Worm (Caenorhabditis elegans) whole organism, mixed stage, embryonic: ENCODE measurements around the gene K02G10.5.

ENCODE experiments used
- ceh-43 ChIP-seq: fragments of 200-800 bp; sonication (Bioruptor generic); optimal IDR thresholded peaks from 2 replicates; lab custom pipeline; 2018; ENCODE audit warnings: mild to moderate bottlenecking, missing genetic modification characterization, moderate library complexity, missing compliant biosample characterization
- drap-1 ChIP-seq: fragments of 200-800 bp; sonication (Bioruptor generic); optimal IDR thresholded peaks from 3 replicates; lab custom pipeline; 2018; ENCODE audit warnings: mild to moderate bottlenecking, missing genetic modification characterization, missing compliant biosample characterization
- nhr-12 ChIP-seq: fragments of 150-350 bp; optimal IDR thresholded peaks from 2 replicates; lab custom pipeline; 2014; ENCODE audit warnings: missing biosample characterization, missing genetic modification characterization
- nhr-76 ChIP-seq: sonication (generic microtip); optimal IDR thresholded peaks from 2 replicates; lab custom pipeline; 2017; ENCODE audit warnings: missing biosample characterization, missing genetic modification characterization

DNA sequence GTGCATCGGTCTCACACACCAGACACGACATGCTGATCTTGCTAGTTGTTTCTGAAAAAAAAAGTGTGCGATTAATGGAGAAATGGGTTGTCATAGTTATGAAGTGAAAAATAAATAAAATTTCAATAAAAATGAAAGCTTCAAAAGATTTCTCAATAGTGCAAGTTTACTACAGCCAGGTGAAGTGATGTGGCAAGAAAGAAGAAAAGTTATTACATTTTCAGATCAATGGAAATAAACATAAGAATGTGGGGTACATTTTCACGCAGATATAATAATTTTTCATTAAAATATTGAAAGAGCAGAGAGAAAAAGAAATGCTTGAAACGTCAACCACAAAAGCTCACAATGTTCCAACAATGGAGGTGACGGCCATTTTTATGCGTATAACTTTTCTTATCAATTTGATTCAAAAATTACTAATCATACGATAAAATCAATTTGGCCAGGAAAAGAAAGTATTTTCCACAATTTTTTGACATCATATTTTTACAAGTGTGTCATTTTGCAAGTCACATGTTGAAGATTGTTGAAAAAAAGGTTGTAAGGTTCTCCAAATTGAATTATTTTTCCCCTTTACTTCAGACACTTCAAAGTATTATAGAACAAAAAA lies 30.6 kb downstream of the K02G10.5 start, which contains the start of gene nhr-45:
- TF ChIP-seq nhr-76 (tag; lab: Kevin White, UChicago) (no peak), ceh-43 (GFP tag; lab: Kevin White, UChicago) (no peak), drap-1 (GFP tag; lab: Kevin White, UChicago) (no peak), nhr-12 (tag; lab: Kevin White, UChicago) (no peak)
